Worm (Caenorhabditis elegans): ENCODE measurements around the gene T14B4.19.

T14B4.19 gene

ce11 chrII:6707496-6708260 lies 5.1 kb downstream of the T14B4.19 start:
- no peak for TF ChIP-seq W03F9.2 (tag; optimal IDR thresholded peaks at IDR 0.05)
- TF ChIP-seq him-1 (tag; optimal IDR thresholded peaks at IDR 0.05) = no peak
- TF ChIP-seq dao-5 (tag; optimal IDR thresholded peaks at IDR 0.05) = no peak

DNA sequence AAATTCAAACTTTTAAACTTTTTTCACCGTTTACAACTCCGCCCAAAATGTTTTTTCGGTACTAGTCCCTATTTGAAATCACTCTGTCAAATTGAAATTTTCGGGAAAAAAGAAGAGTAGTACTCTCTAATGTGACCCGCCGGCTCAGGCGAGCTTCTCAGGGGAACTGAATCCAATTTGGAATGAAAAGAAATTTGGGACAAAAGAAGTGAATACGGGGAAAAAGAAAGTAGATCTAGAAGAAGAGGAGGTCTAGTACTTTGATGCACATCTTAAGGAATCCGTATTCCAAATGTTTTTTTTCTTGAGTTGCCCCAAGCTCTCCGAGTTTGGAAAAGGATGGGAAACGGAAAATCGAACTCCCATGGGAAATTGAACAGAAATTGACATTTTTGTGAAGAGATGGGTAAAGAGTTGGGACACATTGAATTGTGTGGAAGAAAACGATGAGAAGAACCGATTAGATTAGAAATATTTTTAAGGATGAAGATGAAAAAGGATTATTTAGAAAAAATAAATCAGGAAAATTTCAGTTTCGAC lies 6.1 kb downstream of the T14B4.19 start:
- TF ChIP-seq dao-5 (tag; optimal IDR thresholded peaks at IDR 0.05) (no peak), him-1 (tag; optimal IDR thresholded peaks at IDR 0.05) (no peak), W03F9.2 (tag; optimal IDR thresholded peaks at IDR 0.05) (no peak)

- no peak for TF ChIP-seq W03F9.2 (tag; optimal IDR thresholded peaks at IDR 0.05)
- TF ChIP-seq him-1 (tag; optimal IDR thresholded peaks at IDR 0.05) = no peak
- no peak for TF ChIP-seq dao-5 (tag; optimal IDR thresholded peaks at IDR 0.05)
Observed at ce11 chrII:6705593-6706228, 7.0 kb downstream of the T14B4.19 start, which contains the start of gene rpy-1. TSS of gene rpy-1 (minus strand) at chrII:6705643.

DNA sequence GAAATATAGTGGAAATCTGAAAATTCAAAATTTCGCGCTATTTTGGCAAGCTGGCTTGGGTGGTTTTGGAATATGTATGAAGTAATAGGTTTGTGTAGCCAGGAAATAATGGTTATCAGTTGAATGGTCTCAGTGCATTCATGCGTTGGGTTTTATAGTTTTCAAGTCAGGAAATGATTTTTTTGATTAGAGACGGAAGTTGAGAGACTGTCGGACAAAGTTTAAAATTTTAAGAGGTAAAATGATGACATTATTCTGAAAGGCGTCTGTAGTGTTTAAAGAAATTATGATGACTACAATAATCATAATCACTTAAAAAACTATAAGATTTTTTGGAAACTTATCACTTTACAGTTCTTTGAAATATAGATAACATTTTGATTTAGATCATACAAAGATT lies 11.2 kb downstream of the T14B4.19 start, which contains the start of gene C18H9.6:
C18H9.6 (minus strand) TSS at position 129 of the 400 bp plus-strand sequence.
- TF ChIP-seq W03F9.2 (tag; optimal IDR thresholded peaks at IDR 0.05) = no peak
- TF ChIP-seq dao-5 (tag; optimal IDR thresholded peaks at IDR 0.05) = no peak

- TF ChIP-seq W03F9.2 (tag; optimal IDR thresholded peaks at IDR 0.05) = no peak
- TF ChIP-seq him-1 (tag; optimal IDR thresholded peaks at IDR 0.05) = no peak
- TF ChIP-seq dao-5 (tag; optimal IDR thresholded peaks at IDR 0.05) = no peak
Observed at ce11 chrII:6698784-6699183, 13.9 kb downstream of the T14B4.19 start, which contains the start of gene C18H9.1. TSS of gene C18H9.1 (plus strand) at chrII:6699084.

DNA sequence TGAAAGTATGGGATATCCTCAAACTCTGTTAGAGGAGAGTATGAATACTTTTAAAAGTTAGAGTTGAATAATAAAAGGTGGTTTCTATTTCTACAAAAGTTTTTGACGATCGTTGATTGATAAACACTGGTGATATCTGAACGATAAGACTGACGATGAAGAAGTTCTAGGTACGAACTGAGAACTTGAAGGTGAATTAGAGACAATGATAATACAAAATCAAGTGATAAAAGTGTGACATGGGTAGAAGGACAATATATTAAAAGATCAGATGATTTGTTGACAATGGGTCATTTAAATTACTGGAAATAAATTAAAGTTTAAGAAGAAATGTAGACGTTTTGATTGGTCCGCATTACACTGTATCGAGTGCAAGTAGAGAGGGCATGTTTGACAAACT lies 17.3 kb downstream of the T14B4.19 start, which contains the start of gene C18H9.5:
C18H9.5 (minus strand) TSS at position 179 of the 400 bp plus-strand sequence.
- TF ChIP-seq him-1 (tag; optimal IDR thresholded peaks at IDR 0.05) (no peak), W03F9.2 (tag; optimal IDR thresholded peaks at IDR 0.05) (no peak), dao-5 (tag; optimal IDR thresholded peaks at IDR 0.05) (no peak)

- TF ChIP-seq dao-5 (tag; optimal IDR thresholded peaks at IDR 0.05) (no peak), W03F9.2 (tag; optimal IDR thresholded peaks at IDR 0.05) (no peak), him-1 (tag; optimal IDR thresholded peaks at IDR 0.05) (no peak)
Observed at ce11 chrII:6689088-6689487, 23.6 kb downstream of the T14B4.19 start.

DNA sequence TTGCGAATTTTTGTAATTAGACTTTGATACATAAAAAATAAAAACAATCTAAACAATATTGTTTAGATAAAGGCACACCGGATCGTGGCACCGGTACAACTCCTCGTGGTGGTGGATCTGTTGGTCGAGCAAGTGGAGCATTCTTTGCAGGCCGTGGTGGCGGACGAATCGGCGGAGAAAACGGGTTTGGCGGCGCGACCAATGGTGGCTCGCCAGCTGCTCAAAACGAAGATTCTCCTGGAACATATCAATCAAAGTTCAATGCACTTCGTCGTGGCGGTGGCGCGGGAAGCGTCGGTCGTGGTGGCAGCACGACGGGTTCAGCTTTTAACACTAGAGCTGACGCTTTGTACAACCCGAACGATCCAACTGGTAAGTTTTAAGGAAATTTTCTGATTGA lies 26.8 kb downstream of the T14B4.19 start:
- TF ChIP-seq W03F9.2 (tag; optimal IDR thresholded peaks at IDR 0.05) (no peak), him-1 (tag; optimal IDR thresholded peaks at IDR 0.05) (no peak), dao-5 (tag; optimal IDR thresholded peaks at IDR 0.05) (no peak)

DNA sequence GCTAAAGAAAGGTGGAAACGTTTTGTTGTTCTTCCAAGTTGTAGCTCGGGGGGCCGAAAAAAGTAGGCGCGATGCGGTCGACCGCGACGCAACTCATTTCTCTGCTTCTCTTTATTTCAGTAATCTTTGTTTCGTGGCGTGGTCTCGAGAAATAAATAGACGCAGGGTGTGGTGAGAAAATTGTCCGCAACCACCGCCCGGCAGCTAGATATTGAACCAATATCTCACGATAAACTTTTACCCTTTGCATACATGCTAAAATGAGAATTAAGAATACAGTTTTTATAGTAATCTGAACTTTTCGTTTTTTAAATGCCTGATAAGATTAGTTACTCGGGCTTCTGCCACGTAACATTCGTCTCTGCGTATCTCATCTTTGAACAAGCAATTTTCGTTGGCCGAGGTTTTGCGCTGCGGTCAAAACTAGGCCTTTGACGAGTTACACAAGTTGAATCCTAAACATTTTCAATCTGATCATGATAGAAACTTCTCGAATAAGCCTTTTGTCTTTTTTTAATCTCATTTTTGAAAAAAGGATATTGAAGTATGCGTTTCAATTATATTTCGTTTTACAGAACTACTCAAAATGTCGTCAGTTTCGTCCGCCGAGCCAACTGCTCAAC lies 29.0 kb downstream of the T14B4.19 start, which contains the start of gene gyf-1:
gyf-1 (plus strand) TSS at position 573 of the 623 bp plus-strand sequence.
- no peak for TF ChIP-seq W03F9.2 (tag; optimal IDR thresholded peaks at IDR 0.05)

- TF ChIP-seq dao-5 (tag; optimal IDR thresholded peaks at IDR 0.05) = no peak
- TF ChIP-seq him-1 (tag; optimal IDR thresholded peaks at IDR 0.05) = no peak
- TF ChIP-seq W03F9.2 (tag; optimal IDR thresholded peaks at IDR 0.05) = no peak
Observed at ce11 chrII:6682918-6683317, 29.8 kb downstream of the T14B4.19 start.

DNA sequence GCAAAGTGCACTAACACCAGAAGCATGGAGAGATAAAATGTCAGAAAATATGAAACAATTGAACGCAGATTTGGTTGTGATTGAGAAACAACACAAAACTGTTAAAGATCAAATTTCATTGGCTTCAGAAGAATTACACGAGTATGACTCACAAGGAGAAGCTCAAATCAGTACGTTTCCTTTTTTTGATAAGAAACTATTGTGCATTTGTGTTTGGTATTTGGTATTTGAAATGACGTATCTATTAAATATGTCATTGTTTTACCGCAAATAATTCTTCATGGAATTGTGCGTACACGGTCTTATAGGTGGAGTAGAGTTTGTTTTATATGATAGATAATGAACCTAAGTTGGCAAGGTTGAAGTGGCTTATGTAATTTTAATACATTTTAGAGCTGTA lies 31.3 kb downstream of the T14B4.19 start:
- TF ChIP-seq him-1 (tag; optimal IDR thresholded peaks at IDR 0.05) (no peak), dao-5 (tag; optimal IDR thresholded peaks at IDR 0.05) (no peak), W03F9.2 (tag; optimal IDR thresholded peaks at IDR 0.05) (no peak)

DNA sequence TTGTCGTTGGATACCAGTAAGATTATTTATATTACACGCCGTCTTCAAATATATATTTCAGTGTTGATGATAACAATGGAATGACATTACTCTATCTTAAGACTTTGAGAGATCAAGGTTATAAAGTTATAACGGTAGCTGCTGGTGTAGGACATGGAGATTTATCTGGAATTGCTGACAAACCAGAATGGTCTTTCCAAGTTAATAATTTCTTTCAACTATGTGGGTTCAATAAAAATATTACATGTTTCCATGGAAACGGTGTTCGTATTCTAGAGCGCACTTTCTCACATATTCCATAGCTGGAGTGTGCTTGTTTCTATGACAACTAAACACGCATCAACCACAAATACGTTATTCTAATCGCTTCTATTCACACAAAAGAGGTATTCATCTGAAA lies 33.0 kb downstream of the T14B4.19 start, which contains the start of gene ift-74:
ift-74 (plus strand) TSS at position 301 of the 400 bp plus-strand sequence.
- TF ChIP-seq dao-5 (tag; optimal IDR thresholded peaks at IDR 0.05) (no peak), W03F9.2 (tag; optimal IDR thresholded peaks at IDR 0.05) (no peak), him-1 (tag; optimal IDR thresholded peaks at IDR 0.05) (no peak)

- no peak for TF ChIP-seq dao-5 (tag; optimal IDR thresholded peaks at IDR 0.05)
- TF ChIP-seq him-1 (tag; optimal IDR thresholded peaks at IDR 0.05) = no peak
- TF ChIP-seq W03F9.2 (tag; optimal IDR thresholded peaks at IDR 0.05) = no peak
Observed at ce11 chrII:6673894-6674293, 38.8 kb downstream of the T14B4.19 start, which contains the start of gene H43E16.1. TSS of gene H43E16.1 (plus strand) at chrII:6674268.
